Fruit fly (Drosophila melanogaster): Measurements from ENCODE around the gene CG12541.

DNA sequence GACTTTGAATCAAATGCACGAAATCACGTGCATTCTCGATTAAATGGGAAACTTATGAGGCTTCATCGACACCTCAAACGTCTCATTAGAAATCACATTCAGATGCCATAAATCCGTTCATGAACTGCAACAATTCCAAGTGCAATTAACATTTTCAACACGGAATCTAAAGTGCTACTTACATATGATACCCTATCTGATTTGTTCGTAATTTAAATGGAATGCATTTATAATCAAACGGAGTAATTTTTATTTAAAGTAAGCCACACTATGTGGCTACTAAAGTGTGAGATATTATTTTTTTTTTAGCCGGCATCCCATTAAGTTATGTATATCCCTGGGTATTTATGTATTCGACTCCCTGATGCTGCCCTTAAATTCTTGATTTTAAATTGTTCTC lies 58.2 kb downstream of the CG12541 start:
- TF ChIP-seq CG34406 (GFP tag; optimal IDR thresholded peaks at IDR 0.05) (peak; percentile 6), CG32006 (GFP tag; optimal IDR thresholded peaks at IDR 0.05) (no peak), CG6808 (GFP tag; optimal IDR thresholded peaks at IDR 0.05) (no peak)
